Worm (Caenorhabditis elegans): ENCODE measurements around the gene psd-1.

Gene psd-1

DNA sequence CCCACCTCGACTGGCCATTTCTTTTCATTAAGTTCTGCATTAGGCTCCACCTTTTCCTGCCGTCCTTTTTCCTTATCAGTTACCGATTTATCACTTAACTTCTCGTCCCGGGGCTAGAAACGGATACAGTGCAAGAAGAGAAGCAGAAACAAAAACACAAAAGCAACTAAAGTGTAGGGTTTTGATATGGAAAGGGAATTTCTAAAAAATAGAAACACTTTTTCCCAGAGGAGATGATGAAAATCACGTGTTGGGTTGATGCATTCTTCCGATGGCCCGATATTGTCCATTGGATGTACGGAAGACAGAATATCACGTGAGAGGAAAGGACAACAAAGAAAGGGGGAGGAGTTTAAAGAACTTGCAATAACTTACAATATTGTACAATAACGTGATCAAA is 2.4 kb downstream of the psd-1 start (continued):
- TF ChIP-seq pha-4 (GFP tag; IDR thresholded peaks at IDR 0.05) (no peak), pha-4 (tag; optimal IDR thresholded peaks at IDR 0.05) (no peak), F26F4.8 (GFP tag; conservative IDR thresholded peaks at IDR 0.05) (no peak), ztf-7 (tag; optimal IDR thresholded peaks at IDR 0.05) (no peak), aly-2 (tag; optimal IDR thresholded peaks at IDR 0.05) (no peak), snpc-1.2 (GFP tag; IDR thresholded peaks at IDR 0.05) (no peak), F44E2.7 (GFP tag; IDR thresholded peaks at IDR 0.05) (no peak), vab-7 (GFP tag; IDR thresholded peaks at IDR 0.05) (no peak), T26A8.4 (GFP tag; IDR thresholded peaks at IDR 0.05) (no peak), ztf-11 (tag; optimal IDR thresholded peaks at IDR 0.05) (no peak), madf-9 (GFP tag; conservative IDR thresholded peaks at IDR 0.05) (no peak), lin-15B (tag; optimal IDR thresholded peaks at IDR 0.05) (no peak), zfp-3 (GFP tag; conservative IDR thresholded peaks at IDR 0.05) (no peak), hif-1 (tag; optimal IDR thresholded peaks at IDR 0.05) (no peak), dpl-1 (GFP tag; optimal IDR thresholded peaks at IDR 0.05) (peak; percentile 6), lir-3 (tag; optimal IDR thresholded peaks at IDR 0.05) (no peak), dmd-6 (GFP tag; IDR thresholded peaks at IDR 0.05) (no peak; the same call in none of the 2 replicates), ZK337.2 (GFP tag; IDR thresholded peaks at IDR 0.05) (no peak), jun-1 (tag; optimal IDR thresholded peaks at IDR 0.05) (no peak), daf-16 (GFP tag; optimal IDR thresholded peaks at IDR 0.05) (no peak), daf-16 (tag; optimal IDR thresholded peaks at IDR 0.05) (no peak), unc-39 (tag; optimal IDR thresholded peaks at IDR 0.05) (no peak), tag-97 (GFP tag; IDR thresholded peaks at IDR 0.05) (no peak), unc-130 (GFP tag; optimal IDR thresholded peaks at IDR 0.05) (no peak), hlh-30 (tag; optimal IDR thresholded peaks at IDR 0.05; ENCODE audit: insufficient read depth) (peak; percentile 86), madf-5 (GFP tag; IDR thresholded peaks at IDR 0.05) (no peak), lin-13 (GFP tag; optimal IDR thresholded peaks at IDR 0.05) (no peak), ctbp-1 (GFP tag; IDR thresholded peaks at IDR 0.05) (no peak), ces-1 (GFP tag; optimal IDR thresholded peaks at IDR 0.05) (no peak), Y5F2A.4 (GFP tag; optimal IDR thresholded peaks at IDR 0.05) (no peak), ZK546.5 (tag; optimal IDR thresholded peaks at IDR 0.05) (no peak), F37D6.2 (tag; optimal IDR thresholded peaks at IDR 0.05) (no peak), mdt-29 (GFP tag; IDR thresholded peaks at IDR 0.05) (no peak), snpc-4 (tag; optimal IDR thresholded peaks at IDR 0.05) (no peak), spr-1 (tag; optimal IDR thresholded peaks at IDR 0.05) (no peak), D1046.2 (GFP tag; IDR thresholded peaks at IDR 0.05) (no peak), ceh-62 (tag; optimal IDR thresholded peaks at IDR 0.05) (no peak), nhr-11 (tag; optimal IDR thresholded peaks at IDR 0.05) (peak; percentile 23), cey-2 (tag; optimal IDR thresholded peaks at IDR 0.05; ENCODE audit: borderline replicate concordance, insufficient read depth) (no peak), nhr-25 (tag; optimal IDR thresholded peaks at IDR 0.05; ENCODE audit: borderline replicate concordance, insufficient read depth) (no peak), tra-1 (GFP tag; IDR thresholded peaks at IDR 0.05) (0 out of 2 replicates have a peak, but pooled peaks have one; percentile 42), lsy-2 (tag; optimal IDR thresholded peaks at IDR 0.05) (peak in 1 of 2 experiments; percentile 37), ceh-44 (GFP tag; IDR thresholded peaks at IDR 0.05) (no peak), nhr-48 (tag; optimal IDR thresholded peaks at IDR 0.05) (peak; percentile 47), aha-1 (tag) (peak; percentile 77), lin-38 (GFP tag; IDR thresholded peaks at IDR 0.05) (no peak), dve-1 (tag; optimal IDR thresholded peaks at IDR 0.05; ENCODE audit: insufficient read depth) (peak; percentile 72), nhr-42 (GFP tag; IDR thresholded peaks at IDR 0.05) (no peak), fos-1 (tag; optimal IDR thresholded peaks at IDR 0.05) (no peak), ceh-20 (GFP tag; IDR thresholded peaks at IDR 0.05) (no peak), nhr-28 (tag; optimal IDR thresholded peaks at IDR 0.05) (peak; percentile 66), zip-11 (GFP tag; IDR thresholded peaks at IDR 0.05) (no peak), skn-1 (tag; optimal IDR thresholded peaks at IDR 0.05) (no peak)
